Worm (Caenorhabditis elegans) whole organism, young adult: Measurements from ENCODE around the gene srlf-2.
A peak's percentile ranks its signal among the peaks of the same experiment; 100 is the strongest.

Source experiments
- B0261.1 ChIP-seq: sonication (generic microtip); optimal IDR thresholded peaks from 2 replicates; lab custom pipeline; 2016; ENCODE audit warnings: mild to moderate bottlenecking, missing genetic modification characterization, moderate library complexity, missing compliant biosample characterization
- F10E7.11 ChIP-seq: sonication (generic microtip); optimal IDR thresholded peaks from 2 replicates; lab custom pipeline; 2017; ENCODE audit warnings: mild to moderate bottlenecking, missing genetic modification characterization, moderate library complexity, missing compliant biosample characterization
- F49E8.2 ChIP-seq: sonication (generic microtip); optimal IDR thresholded peaks from 3 replicates; lab custom pipeline; 2017; ENCODE audit warnings: missing genetic modification characterization, mild to moderate bottlenecking, missing compliant biosample characterization, antibody characterized with exemption, moderate library complexity; ENCODE audit not compliant: insufficient read depth
- F55B11.4 ChIP-seq: sonication (generic microtip); optimal IDR thresholded peaks from 2 replicates; lab custom pipeline; 2016; ENCODE audit warnings: missing compliant biosample characterization, missing genetic modification characterization, borderline replicate concordance; ENCODE audit not compliant: insufficient read depth
- F57C9.4 ChIP-seq: sonication (generic microtip); optimal IDR thresholded peaks from 2 replicates; lab custom pipeline; 2017; ENCODE audit warnings: mild to moderate bottlenecking, missing genetic modification characterization, missing compliant biosample characterization
- Y53F4B.3 ChIP-seq: fragments of 200-800 bp; sonication (Bioruptor generic); IDR thresholded peaks from 2 replicates; pipeline ENCODE4 v1.3.6; 2022; ENCODE audit warnings: missing genetic modification reagents, missing genetic modification characterization, missing compliant biosample characterization
- Y56A3A.18 ChIP-seq: fragments of 200-800 bp; sonication (Bioruptor generic); IDR thresholded peaks from 2 replicates; pipeline ENCODE4 v1.3.6; 2022; ENCODE audit warnings: missing genetic modification reagents, missing genetic modification characterization, missing compliant biosample characterization
- Y79H2A.3 ChIP-seq: fragments of 200-800 bp; sonication (Bioruptor generic); conservative IDR thresholded peaks from 2 replicates; pipeline ENCODE4 v1.3.6; 2022; ENCODE audit warnings: missing genetic modification reagents, missing genetic modification characterization, missing compliant biosample characterization
- Y95B8A.8 ChIP-seq: fragments of 200-800 bp; sonication (Bioruptor generic); IDR thresholded peaks from 2 replicates; pipeline ENCODE4 v1.3.6; 2022; ENCODE audit warnings: missing genetic modification reagents, missing genetic modification characterization, missing compliant biosample characterization
- ZK185.1 ChIP-seq: sonication (generic microtip); optimal IDR thresholded peaks from 2 replicates; lab custom pipeline; 2016; ENCODE audit warnings: mild to moderate bottlenecking, missing genetic modification characterization, missing compliant biosample characterization; ENCODE audit not compliant: poor library complexity, severe bottlenecking
- akir-1 ChIP-seq: fragments of 200-800 bp; sonication (Bioruptor generic); optimal IDR thresholded peaks from 2 replicates; lab custom pipeline; 2018; ENCODE audit warnings: mild to moderate bottlenecking, missing genetic modification characterization, moderate library complexity, missing compliant biosample characterization
- aptf-2 ChIP-seq: fragments of 200-800 bp; sonication (Bioruptor generic); conservative IDR thresholded peaks from 2 replicates; pipeline ENCODE4 v1.3.6; 2022; ENCODE audit warnings: missing genetic modification reagents, missing genetic modification characterization, missing compliant biosample characterization
- atf-7 ChIP-seq: sonication (generic microtip); optimal IDR thresholded peaks from 2 replicates; lab custom pipeline; 2017; ENCODE audit warnings: mild to moderate bottlenecking, missing genetic modification characterization, missing compliant biosample characterization
- attf-3 ChIP-seq: fragments of 200-800 bp; sonication (Bioruptor generic); conservative IDR thresholded peaks from 2 replicates; pipeline ENCODE4 v1.3.6; 2022; ENCODE audit warnings: missing genetic modification reagents, missing genetic modification characterization, missing compliant biosample characterization
- bed-1 ChIP-seq: fragments of 200-800 bp; sonication (Bioruptor generic); IDR thresholded peaks from 2 replicates; pipeline ENCODE4 v1.3.6; 2022; ENCODE audit warnings: missing genetic modification reagents, missing genetic modification characterization, missing compliant biosample characterization
- cebp-2 ChIP-seq: fragments of 200-800 bp; sonication (Bioruptor generic); IDR thresholded peaks from 2 replicates; pipeline ENCODE4 v1.3.6; 2022; ENCODE audit warnings: missing genetic modification characterization, missing compliant biosample characterization
- ceh-100 ChIP-seq: fragments of 200-800 bp; sonication (Bioruptor generic); IDR thresholded peaks from 2 replicates; pipeline ENCODE4 v1.3.6; 2022; ENCODE audit warnings: missing genetic modification reagents, missing genetic modification characterization, missing compliant biosample characterization
- ceh-91 ChIP-seq: fragments of 200-800 bp; sonication (Bioruptor generic); IDR thresholded peaks from 2 replicates; pipeline ENCODE4 v1.3.6; 2022; ENCODE audit warnings: missing genetic modification reagents, missing genetic modification characterization, missing compliant biosample characterization
- chd-7 ChIP-seq: sonication (generic microtip); optimal IDR thresholded peaks from 2 replicates; lab custom pipeline; 2016; ENCODE audit warnings: mild to moderate bottlenecking, missing genetic modification characterization, moderate library complexity, missing compliant biosample characterization
- efl-1 ChIP-seq: fragments of 150-350 bp; optimal IDR thresholded peaks from 2 replicates; lab custom pipeline; 2014; ENCODE audit warnings: missing biosample characterization, missing genetic modification reagents, missing genetic modification characterization
- egl-44 ChIP-seq: fragments of 200-800 bp; sonication (Bioruptor generic); IDR thresholded peaks from 2 replicates; pipeline ENCODE4 v1.3.6; 2022; ENCODE audit warnings: missing genetic modification reagents, missing genetic modification characterization, missing compliant biosample characterization
- him-1 ChIP-seq: sonication (generic microtip); optimal IDR thresholded peaks from 2 replicates; lab custom pipeline; 2016; ENCODE audit warnings: missing genotype, missing genetic modification reagents, missing genetic modification characterization, missing compliant biosample characterization
- hlh-12 ChIP-seq: sonication (generic microtip); optimal IDR thresholded peaks from 2 replicates; lab custom pipeline; 2016; ENCODE audit warnings: missing genetic modification characterization, missing compliant biosample characterization
- hlh-26 ChIP-seq: fragments of 200-800 bp; sonication (Bioruptor generic); conservative IDR thresholded peaks from 2 replicates; pipeline ENCODE4 v1.3.6; 2022; ENCODE audit warnings: missing genetic modification reagents, missing genetic modification characterization, missing compliant biosample characterization
- hmg-1.2 ChIP-seq: fragments of 200-800 bp; sonication (Bioruptor generic); IDR thresholded peaks from 2 replicates; pipeline ENCODE4 v1.3.6; 2022; ENCODE audit warnings: missing genetic modification reagents, missing genetic modification characterization, missing compliant biosample characterization
- hmg-20 ChIP-seq: fragments of 200-800 bp; sonication (Bioruptor generic); IDR thresholded peaks from 2 replicates; pipeline ENCODE4 v1.3.6; 2022; ENCODE audit warnings: missing genetic modification reagents, missing genetic modification characterization, missing compliant biosample characterization
- lag-1 ChIP-seq: fragments of 200-800 bp; sonication (Bioruptor generic); IDR thresholded peaks from 2 replicates; pipeline ENCODE4 v1.3.6; 2022; ENCODE audit warnings: missing genetic modification reagents, missing genetic modification characterization, missing compliant biosample characterization
- let-526 ChIP-seq: fragments of 200-800 bp; sonication (Bioruptor generic); IDR thresholded peaks from 2 replicates; pipeline ENCODE4 v1.3.6; 2022; ENCODE audit warnings: missing genetic modification reagents, missing genetic modification characterization, missing compliant biosample characterization
- let-607 ChIP-seq, 2 experiments: fragments of 200-800 bp in 1 of 2; sonication (Bioruptor generic) in 1 of 2; sonication (generic microtip) in 1 of 2; optimal IDR thresholded peaks; 2 replicates each; lab custom pipeline; 2016 to 2018; ENCODE audit warnings: mild to moderate bottlenecking in 2 of 2, missing compliant biosample characterization in 2 of 2, missing genetic modification characterization in 2 of 2, moderate library complexity in 2 of 2, missing genotype in 1 of 2
- lin-26 ChIP-seq: fragments of 200-800 bp; sonication (Bioruptor generic); IDR thresholded peaks from 2 replicates; pipeline ENCODE4 v1.3.6; 2022; ENCODE audit warnings: missing genetic modification reagents, missing genetic modification characterization, missing compliant biosample characterization
- madf-6 ChIP-seq: fragments of 200-800 bp; sonication (Bioruptor generic); IDR thresholded peaks from 2 replicates; pipeline ENCODE4 v1.3.6; 2022; ENCODE audit warnings: missing genetic modification reagents, missing genetic modification characterization, missing compliant biosample characterization
- mxl-1 ChIP-seq: sonication (generic microtip); optimal IDR thresholded peaks from 2 replicates; lab custom pipeline; 2016; ENCODE audit warnings: missing genetic modification characterization, missing compliant biosample characterization
- nfya-1 ChIP-seq: sonication (generic microtip); optimal IDR thresholded peaks from 2 replicates; lab custom pipeline; 2017; ENCODE audit warnings: antibody characterized with exemption, missing compliant biosample characterization, missing genetic modification characterization, borderline replicate concordance; ENCODE audit not compliant: insufficient read depth
- nfya-2 ChIP-seq: fragments of 200-800 bp; sonication (Bioruptor generic); IDR thresholded peaks from 2 replicates; pipeline ENCODE4 v1.3.6; 2022; ENCODE audit warnings: missing genetic modification reagents, missing genetic modification characterization, missing compliant biosample characterization
- nfyb-1 ChIP-seq: fragments of 200-800 bp; sonication (Bioruptor generic); IDR thresholded peaks from 2 replicates; pipeline ENCODE4 v1.3.6; 2022; ENCODE audit warnings: missing genetic modification reagents, missing genetic modification characterization, missing compliant biosample characterization
- nhr-120 ChIP-seq: fragments of 200-800 bp; sonication (Bioruptor generic); IDR thresholded peaks from 2 replicates; pipeline ENCODE4 v1.3.6; 2022; ENCODE audit warnings: missing genetic modification characterization, missing compliant biosample characterization
- nhr-27 ChIP-seq: fragments of 200-800 bp; sonication (Bioruptor generic); optimal IDR thresholded peaks from 2 replicates; lab custom pipeline; 2018; ENCODE audit warnings: mild to moderate bottlenecking, missing genetic modification characterization, moderate library complexity, missing compliant biosample characterization
- nhr-80 ChIP-seq: sonication (generic microtip); optimal IDR thresholded peaks from 2 replicates; lab custom pipeline; 2016; ENCODE audit warnings: missing genetic modification characterization, missing compliant biosample characterization
- nhr-90 ChIP-seq: sonication (generic microtip); optimal IDR thresholded peaks from 2 replicates; lab custom pipeline; 2016; ENCODE audit warnings: missing genotype, mild to moderate bottlenecking, missing genetic modification characterization, missing compliant biosample characterization
- pbrm-1 ChIP-seq: fragments of 200-800 bp; sonication (Bioruptor generic); IDR thresholded peaks from 2 replicates; pipeline ENCODE4 v1.3.6; 2022; ENCODE audit warnings: missing genetic modification reagents, missing genetic modification characterization, missing compliant biosample characterization
- somi-1 ChIP-seq: fragments of 200-800 bp; sonication (Bioruptor generic); optimal IDR thresholded peaks from 2 replicates; lab custom pipeline; 2018; ENCODE audit warnings: mild to moderate bottlenecking, missing genetic modification characterization, missing compliant biosample characterization
- sptf-2 ChIP-seq: fragments of 200-800 bp; sonication (Bioruptor generic); optimal IDR thresholded peaks from 2 replicates; lab custom pipeline; 2018; ENCODE audit warnings: mild to moderate bottlenecking, missing genetic modification characterization, missing compliant biosample characterization
- tbp1 ChIP-seq: fragments of 200-800 bp; sonication (Bioruptor generic); optimal IDR thresholded peaks from 2 replicates; lab custom pipeline; 2018; ENCODE audit warnings: mild to moderate bottlenecking, missing genetic modification characterization, missing compliant biosample characterization
- tlf-1 ChIP-seq: fragments of 200-800 bp; sonication (Bioruptor generic); optimal IDR thresholded peaks from 2 replicates; lab custom pipeline; 2018; ENCODE audit warnings: mild to moderate bottlenecking, missing genetic modification characterization, missing compliant biosample characterization
- zim-3 ChIP-seq: sonication (generic microtip); optimal IDR thresholded peaks from 2 replicates; lab custom pipeline; 2017; ENCODE audit warnings: mild to moderate bottlenecking, missing genetic modification characterization, moderate library complexity, missing compliant biosample characterization
- ztf-25 ChIP-seq: fragments of 200-800 bp; sonication (Bioruptor generic); IDR thresholded peaks from 2 replicates; pipeline ENCODE4 v1.3.6; 2022; ENCODE audit warnings: missing genetic modification reagents, missing genetic modification characterization, missing compliant biosample characterization
- ztf-28 ChIP-seq: fragments of 200-800 bp; sonication (Bioruptor generic); IDR thresholded peaks from 2 replicates; pipeline ENCODE4 v1.3.6; 2022; ENCODE audit warnings: missing genetic modification reagents, missing genetic modification characterization, missing compliant biosample characterization
- ztf-3 ChIP-seq: fragments of 200-800 bp; sonication (Bioruptor generic); optimal IDR thresholded peaks from 2 replicates; lab custom pipeline; 2018; ENCODE audit warnings: mild to moderate bottlenecking, missing genetic modification characterization, missing compliant biosample characterization

Gene srlf-2

ce11 chrIV:8498773-8499360, 8.9 kb downstream of the srlf-2 start, which contains the start of the genes acdh-13 and mesp-1 (continued):
- TF ChIP-seq B0261.1 (tag; lab: Kevin White, UChicago): no peak
- no peak for TF ChIP-seq hlh-26 (GFP tag; lab: Robert Waterston, UW)
- peak; percentile 58 for TF ChIP-seq F49E8.2 (tag; lab: Kevin White, UChicago)
- no peak for TF ChIP-seq zim-3 (tag; lab: Kevin White, UChicago)
- peak; percentile 69; the same call in 1 of the 2 replicates for TF ChIP-seq pbrm-1
- peak; percentile 97 for TF ChIP-seq madf-6 (GFP tag; lab: Robert Waterston, UW)
- TF ChIP-seq efl-1 (GFP tag; lab: Kevin White, UChicago): peak; percentile 93
- peak; percentile 86 for TF ChIP-seq tlf-1 (GFP tag; lab: Kevin White, UChicago)
- TF ChIP-seq nhr-90 (tag; lab: Kevin White, UChicago): no peak
- peak; percentile 84 for TF ChIP-seq ztf-28 (GFP tag; lab: Robert Waterston, UW)
- no peak for TF ChIP-seq let-607 (tag; optimal IDR thresholded peaks at IDR 0.05; lab: Kevin White, UChicago)
- no peak for TF ChIP-seq Y56A3A.18 (GFP tag; lab: Robert Waterston, UW)
- no peak for TF ChIP-seq nhr-80 (tag; lab: Kevin White, UChicago)
- no peak for TF ChIP-seq Y53F4B.3 (GFP tag; lab: Robert Waterston, UW)
- no peak for TF ChIP-seq mxl-1 (tag; lab: Kevin White, UChicago)
- TF ChIP-seq ztf-25: 0 out of 2 replicates have a peak, but pooled peaks have one; percentile 44
- TF ChIP-seq hmg-20: no peak
- TF ChIP-seq nfyb-1 (GFP tag; lab: Robert Waterston, UW): peak; percentile 56; the same call in 1 of the 2 replicates
- TF ChIP-seq nhr-27 (tag; lab: Kevin White, UChicago): no peak
- no peak for TF ChIP-seq nfya-1 (tag; lab: Kevin White, UChicago)
- TF ChIP-seq hmg-1.2 (GFP tag; lab: Robert Waterston, UW): peak; percentile 78
- no peak for TF ChIP-seq nfya-2 (GFP tag; lab: Robert Waterston, UW)
- TF ChIP-seq bed-1 (GFP tag; lab: Robert Waterston, UW): no peak
- TF ChIP-seq attf-3 (GFP tag; lab: Robert Waterston, UW): 0 out of 2 replicates have a peak, but pooled peaks have one; percentile 38
- no peak for TF ChIP-seq hlh-12 (tag; lab: Kevin White, UChicago)
- no peak for TF ChIP-seq cebp-2
- TF ChIP-seq sptf-2 (GFP tag; lab: Kevin White, UChicago): no peak
- no peak for TF ChIP-seq F10E7.11 (tag; lab: Kevin White, UChicago)
- peak; percentile 28 for TF ChIP-seq him-1
- TF ChIP-seq lag-1 (GFP tag; lab: Robert Waterston, UW): no peak
- TF ChIP-seq Y79H2A.3: no peak
- TF ChIP-seq F55B11.4 (tag; lab: Kevin White, UChicago): no peak
- peak; percentile 90 for TF ChIP-seq ceh-91 (GFP tag; lab: Robert Waterston, UW)
- TF ChIP-seq F57C9.4: no peak
- TF ChIP-seq akir-1 (GFP tag; lab: Kevin White, UChicago): no peak
- peak; percentile 45; the same call in 1 of the 2 replicates for TF ChIP-seq aptf-2 (GFP tag; lab: Robert Waterston, UW)
- TF ChIP-seq somi-1 (GFP tag; lab: Kevin White, UChicago): no peak
- TF ChIP-seq nhr-120 (GFP tag; lab: Robert Waterston, UW): no peak
- peak; percentile 72; the same call in 1 of the 2 replicates for TF ChIP-seq Y95B8A.8 (GFP tag; lab: Robert Waterston, UW)
- no peak for TF ChIP-seq ztf-3 (GFP tag; lab: Kevin White, UChicago)
- TF ChIP-seq egl-44 (GFP tag; lab: Robert Waterston, UW): no peak
- TF ChIP-seq chd-7 (tag; lab: Kevin White, UChicago): no peak
- peak; percentile 65 for TF ChIP-seq ZK185.1
- TF ChIP-seq ceh-100 (GFP tag; lab: Robert Waterston, UW): peak; percentile 43; the same call in 1 of the 2 replicates
- no peak for TF ChIP-seq let-526 (GFP tag; lab: Robert Waterston, UW)
- no peak for TF ChIP-seq atf-7
- no peak for TF ChIP-seq lin-26 (GFP tag; lab: Robert Waterston, UW)
- peak; percentile 59 for TF ChIP-seq tbp1 (GFP tag; lab: Kevin White, UChicago)
